Fruit fly (Drosophila melanogaster): Measurements from ENCODE around the gene CG31560.

DNA sequence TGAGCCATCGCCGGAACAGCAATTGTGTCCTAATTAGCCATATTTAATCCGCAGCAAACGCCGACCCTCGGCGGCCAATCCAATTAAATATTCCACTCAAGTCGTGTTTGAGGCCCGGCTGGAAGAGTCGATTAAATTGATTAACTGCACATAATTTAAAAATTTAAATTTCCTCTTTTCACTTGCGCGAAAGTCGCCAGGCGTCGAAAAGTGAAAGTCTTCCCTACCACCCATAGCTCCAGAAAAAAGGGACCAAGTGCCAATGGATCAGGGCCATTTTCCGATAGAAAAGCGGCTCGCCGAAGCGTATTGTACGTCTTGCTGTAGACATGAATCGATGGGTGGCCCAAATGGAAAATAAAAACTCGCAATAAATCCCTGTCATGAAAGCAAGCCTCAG is 27.6 kb downstream of the CG31560 start:
- TF ChIP-seq pan (optimal IDR thresholded peaks at IDR 0.05) (no peak), Dll (optimal IDR thresholded peaks at IDR 0.05) (no peak), EcR (GFP tag; optimal IDR thresholded peaks at IDR 0.05) (no peak), CG8478 (optimal IDR thresholded peaks at IDR 0.05) (no peak), psq (optimal IDR thresholded peaks at IDR 0.05) (no peak)
